Worm (Caenorhabditis elegans) whole organism, midembryonic: ENCODE measurements around the gene fcd-2.

Source experiments
- cog-1 ChIP-seq: sonication (generic microtip); optimal IDR thresholded peaks from 2 replicates; lab custom pipeline; 2016; ENCODE audit warnings: missing genetic modification characterization, missing compliant biosample characterization
- flt-1 ChIP-seq: fragments of 200-800 bp; sonication (Bioruptor generic); IDR thresholded peaks from 2 replicates; pipeline ENCODE4 v1.3.6; 2022; ENCODE audit warnings: missing genetic modification characterization, missing compliant biosample characterization
- klf-2 ChIP-seq: fragments of 200-800 bp; sonication (Bioruptor generic); conservative IDR thresholded peaks from 2 replicates; pipeline ENCODE4 v1.3.6; 2022; ENCODE audit warnings: missing genetic modification reagents, missing genetic modification characterization, missing compliant biosample characterization
- med-1 ChIP-seq: sonication (generic microtip); optimal IDR thresholded peaks from 2 replicates; lab custom pipeline; 2017; ENCODE audit warnings: missing genetic modification characterization, mild to moderate bottlenecking, missing compliant biosample characterization, antibody characterized with exemption, missing genetic modification reagents; ENCODE audit not compliant: insufficient read depth
- ref-1 ChIP-seq: fragments of 200-800 bp; sonication (Bioruptor generic); conservative IDR thresholded peaks from 2 replicates; pipeline ENCODE4 v1.3.6; 2022; ENCODE audit warnings: missing genetic modification reagents, missing genetic modification characterization, missing compliant biosample characterization
- tab-1 ChIP-seq: fragments of 200-800 bp; sonication (Bioruptor generic); IDR thresholded peaks from 2 replicates; pipeline ENCODE4 v1.3.6; 2022; ENCODE audit warnings: missing genetic modification characterization, missing compliant biosample characterization
- ztf-29 ChIP-seq: fragments of 200-800 bp; sonication (Bioruptor generic); IDR thresholded peaks from 2 replicates; pipeline ENCODE4 v1.3.6; 2022; ENCODE audit warnings: missing genetic modification reagents, missing genetic modification characterization, missing compliant biosample characterization

DNA sequence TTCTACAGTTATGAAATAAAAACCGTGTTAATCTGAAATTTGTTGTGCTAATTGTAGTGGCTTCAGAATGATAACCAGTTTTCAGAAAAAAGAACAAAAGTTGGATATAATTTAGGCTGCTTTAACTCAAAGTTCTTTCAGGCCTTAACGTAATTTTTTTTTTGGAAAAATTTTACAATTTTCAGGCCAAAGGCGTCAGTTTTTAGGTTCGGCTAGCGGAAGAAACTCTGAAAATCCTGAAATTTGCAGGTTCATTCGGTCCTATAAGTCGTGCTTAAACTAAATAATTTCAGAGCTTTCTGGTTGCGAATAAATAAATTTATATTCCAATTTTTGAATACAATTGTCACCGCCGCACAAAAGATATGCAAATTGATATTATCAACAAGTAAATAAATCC, 17.3 kb upstream of the fcd-2 start:
- TF ChIP-seq med-1 (GFP tag; lab: Kevin White, UChicago) (no peak), ref-1 (no peak), ztf-29 (GFP tag; lab: Robert Waterston, UW) (no peak), cog-1 (no peak), klf-2 (GFP tag; lab: Robert Waterston, UW) (no peak), flt-1 (GFP tag; lab: Robert Waterston, UW) (no peak), tab-1 (GFP tag; lab: Robert Waterston, UW) (no peak)
